Worm (Caenorhabditis elegans) whole organism, L4/young adult: ENCODE results near the gene fbxa-38.

Experiments
- W03F9.2 ChIP-seq: fragments of 150-350 bp; optimal IDR thresholded peaks from 2 replicates; lab custom pipeline; 2014; ENCODE audit warnings: missing biosample characterization, missing genetic modification characterization
- dao-5 ChIP-seq: sonication (generic microtip); optimal IDR thresholded peaks from 2 replicates; lab custom pipeline; 2016; ENCODE audit warnings: missing genotype, missing genetic modification characterization, moderate library complexity, missing compliant biosample characterization
- him-1 ChIP-seq: sonication (generic microtip); optimal IDR thresholded peaks from 2 replicates; lab custom pipeline; 2016; ENCODE audit warnings: missing genotype, missing genetic modification reagents, missing genetic modification characterization, missing compliant biosample characterization

The fbxa-38 gene

DNA sequence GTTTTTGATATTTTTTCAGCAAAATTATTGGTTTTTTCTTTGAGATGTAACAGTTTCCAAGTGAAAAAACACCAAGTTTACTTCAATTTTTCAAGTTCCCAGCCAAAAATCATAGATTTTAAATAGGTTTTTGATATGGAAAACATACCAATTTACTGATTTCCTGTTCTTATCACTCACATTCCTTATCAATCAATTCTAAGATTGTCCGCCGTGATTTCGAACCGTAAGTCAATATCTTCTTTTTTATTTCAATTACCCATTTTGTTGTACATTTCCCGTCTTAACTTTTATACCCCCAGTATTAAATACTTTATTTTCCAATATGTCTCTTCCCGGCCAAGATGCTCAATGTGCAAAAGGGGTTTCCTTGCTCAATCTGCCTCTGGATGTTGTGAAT lies at the start of gene fbxa-38:
Gene fbxa-38 (plus strand): TSS at position 195 of the 400 bp plus-strand sequence.
- TF ChIP-seq dao-5 (tag; lab: Kevin White, UChicago) (no peak), him-1 (tag; lab: Kevin White, UChicago) (no peak), W03F9.2 (no peak)

DNA sequence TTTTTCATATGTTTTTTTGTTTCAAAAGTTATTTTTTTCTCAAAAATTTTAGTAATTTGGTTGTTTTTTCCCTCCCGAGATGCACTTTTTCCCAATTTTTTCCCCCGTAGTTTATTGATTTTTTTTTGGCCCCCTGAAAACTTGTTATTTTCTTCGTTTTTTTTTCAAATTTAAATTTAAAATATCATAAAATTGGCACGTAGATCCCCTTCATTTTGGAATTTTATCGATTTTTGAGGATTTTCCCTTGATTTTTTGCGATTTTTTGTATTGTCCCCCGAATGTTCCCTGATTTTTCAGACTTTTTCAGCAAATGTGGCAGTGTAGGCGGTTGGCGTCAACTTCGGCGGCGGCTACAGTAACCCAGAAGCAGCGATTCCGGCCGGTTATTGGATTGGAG lies 26.8 kb upstream of the fbxa-38 start, which contains the start of gene C39B5.6:
Gene C39B5.6 (plus strand): TSS at position 301 of the 400 bp plus-strand sequence.
- TF ChIP-seq W03F9.2 (no peak), him-1 (tag; lab: Kevin White, UChicago) (no peak), dao-5 (tag; lab: Kevin White, UChicago) (no peak)

DNA sequence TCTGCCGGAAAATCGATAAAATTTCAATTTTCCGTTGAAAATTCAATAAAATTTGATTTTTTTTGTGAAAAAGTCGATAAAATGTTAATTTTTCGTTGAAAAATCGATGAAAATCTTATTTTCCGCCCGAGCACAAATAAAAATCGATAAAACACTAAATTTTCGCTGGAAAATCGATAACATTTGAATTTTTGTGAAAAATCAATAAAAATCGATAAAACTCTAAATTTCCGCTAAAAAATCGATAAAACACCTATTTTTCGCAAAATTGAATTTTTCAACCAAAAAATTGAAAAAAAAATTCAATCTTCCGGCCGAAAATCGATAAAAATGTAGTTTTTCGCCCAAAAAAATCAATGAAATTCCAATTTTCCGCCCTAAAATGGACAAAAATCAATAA lies 19.3 kb upstream of the fbxa-38 start:
- TF ChIP-seq him-1 (tag; lab: Kevin White, UChicago) (no peak), dao-5 (tag; lab: Kevin White, UChicago) (no peak), W03F9.2 (no peak)

DNA sequence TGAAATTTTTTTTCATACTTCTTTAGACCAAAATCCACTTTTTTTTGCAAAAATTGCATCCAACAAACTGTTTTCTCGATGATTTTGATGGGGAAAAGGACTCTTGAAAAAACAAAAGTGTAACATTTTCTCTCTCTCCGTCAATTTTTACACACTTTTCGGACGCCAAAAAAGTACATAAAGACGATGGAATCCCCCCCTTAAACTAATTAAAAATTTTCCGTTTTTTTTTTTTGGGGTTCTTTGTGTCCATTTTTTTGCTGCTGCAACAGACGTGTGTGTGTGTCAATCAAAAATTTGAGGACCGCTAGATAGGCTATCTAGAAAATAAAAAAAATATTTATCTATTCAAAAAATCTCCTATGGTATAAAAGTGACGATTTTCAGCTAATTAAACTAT lies 16.6 kb upstream of the fbxa-38 start, which contains the start of gene C39B5.5:
Gene C39B5.5 (plus strand): TSS at position 301 of the 400 bp plus-strand sequence.
- TF ChIP-seq dao-5 (tag; lab: Kevin White, UChicago) = no peak
- TF ChIP-seq W03F9.2 = no peak
- TF ChIP-seq him-1 (tag; lab: Kevin White, UChicago) = no peak

DNA sequence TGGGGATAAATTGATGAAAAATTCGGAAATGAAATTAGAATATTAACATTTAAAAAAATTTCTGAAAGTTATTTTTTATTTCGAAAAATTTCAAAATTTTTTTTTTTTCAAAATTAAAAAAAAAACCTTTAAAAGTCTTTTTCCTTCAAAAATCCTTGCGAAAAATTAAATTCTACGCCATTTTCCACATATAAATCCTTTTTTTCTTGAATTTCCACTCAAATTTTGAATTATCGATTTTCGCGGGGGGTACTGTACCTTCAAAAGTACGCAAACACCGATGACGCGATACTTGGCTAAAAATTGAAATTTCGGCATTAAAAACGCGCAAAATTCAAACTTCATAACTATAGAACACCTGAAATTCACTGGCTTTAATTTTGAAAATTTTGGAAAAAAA lies 13.9 kb upstream of the fbxa-38 start:
- TF ChIP-seq W03F9.2 (no peak), him-1 (tag; lab: Kevin White, UChicago) (no peak), dao-5 (tag; lab: Kevin White, UChicago) (no peak)

DNA sequence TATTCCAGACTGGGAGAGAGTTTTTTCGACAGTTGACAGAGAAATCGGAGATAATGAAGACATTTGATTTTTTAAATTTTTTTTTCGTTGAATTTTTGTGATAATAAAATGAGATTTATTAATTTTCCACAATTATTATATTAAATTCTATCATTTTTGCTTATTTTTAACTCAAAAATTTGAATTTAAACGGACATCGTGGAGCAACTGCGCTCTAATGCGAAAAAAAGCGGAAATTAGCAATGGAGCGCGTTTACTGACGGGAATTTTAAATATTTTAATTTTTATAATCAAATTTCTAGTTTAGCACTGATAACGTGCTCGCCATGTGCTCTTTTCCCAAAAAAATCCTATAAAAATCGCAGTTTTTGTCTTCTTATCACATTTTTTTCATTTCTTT lies 13.4 kb upstream of the fbxa-38 start, which contains the start of gene C39B5.14:
Gene C39B5.14 (plus strand): TSS at position 301 of the 400 bp plus-strand sequence.
- TF ChIP-seq W03F9.2 (no peak), him-1 (tag; lab: Kevin White, UChicago) (no peak), dao-5 (tag; lab: Kevin White, UChicago) (no peak)

DNA sequence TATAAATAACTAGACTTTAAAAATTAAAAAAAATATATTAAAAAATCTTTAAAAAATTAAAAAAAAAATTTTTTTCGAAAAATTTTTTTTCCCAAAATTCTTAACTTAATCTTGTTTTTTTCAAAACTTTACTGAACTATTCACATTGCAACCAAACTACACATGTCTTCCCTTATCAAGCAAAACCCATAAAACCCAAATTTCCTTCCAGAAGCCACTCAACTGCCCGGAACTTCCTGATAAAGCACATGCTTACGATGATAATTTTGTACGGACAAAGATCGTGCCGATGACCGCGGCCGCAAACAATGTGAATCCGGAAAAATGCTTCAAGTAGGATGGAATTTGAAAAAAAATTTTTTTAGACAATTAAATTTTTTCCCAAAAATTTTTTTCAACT lies 12.1 kb upstream of the fbxa-38 start:
- no peak for TF ChIP-seq him-1 (tag; lab: Kevin White, UChicago)

DNA sequence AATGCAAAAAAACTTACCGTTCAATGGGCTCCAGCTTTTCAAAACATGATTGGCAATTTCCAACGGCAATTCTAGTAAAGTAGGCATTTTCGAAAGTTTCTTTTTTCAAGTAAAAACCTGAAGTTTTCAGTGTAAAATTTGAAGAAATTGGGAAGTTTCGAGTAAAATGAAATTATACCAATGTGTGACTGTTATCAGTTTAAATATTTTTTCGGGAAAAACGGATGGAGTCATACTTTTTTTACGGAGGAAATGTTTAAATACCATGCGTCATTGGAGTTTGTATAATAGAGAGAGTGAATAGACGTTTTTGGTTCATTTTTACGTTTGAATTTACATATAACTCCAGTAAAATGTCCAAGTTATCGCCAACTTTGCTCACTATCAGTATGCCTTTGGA lies 5.1 kb upstream of the fbxa-38 start, which contains the start of gene fbxa-12:
Gene fbxa-12 (plus strand): TSS at position 301 of the 400 bp plus-strand sequence.
- no peak for TF ChIP-seq W03F9.2
- no peak for TF ChIP-seq dao-5 (tag; lab: Kevin White, UChicago)
- TF ChIP-seq him-1 (tag; lab: Kevin White, UChicago) = no peak

DNA sequence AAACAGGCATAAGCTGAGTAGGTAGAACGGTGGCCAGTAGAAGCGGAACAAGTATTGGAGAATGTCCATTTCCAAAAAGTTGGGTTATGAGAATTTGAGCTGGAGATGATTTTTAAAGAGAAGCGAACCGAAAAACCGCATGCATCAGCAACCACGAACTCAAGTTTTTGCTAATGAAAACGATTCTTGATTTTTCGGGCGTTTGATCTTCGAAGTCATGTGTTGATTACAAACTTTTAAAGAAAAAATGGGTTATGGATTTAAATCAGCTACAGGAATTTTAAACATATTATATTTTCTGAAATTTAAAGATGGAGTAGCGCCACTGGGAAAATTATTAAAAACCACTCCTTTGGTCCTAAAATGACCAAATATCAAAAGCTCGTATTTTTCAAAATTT lies 540 bp upstream of the fbxa-38 start, which contains the start of gene srd-65:
Gene srd-65 (minus strand): TSS at position 101 of the 400 bp plus-strand sequence.
- TF ChIP-seq W03F9.2 (no peak), him-1 (tag; lab: Kevin White, UChicago) (no peak)

DNA sequence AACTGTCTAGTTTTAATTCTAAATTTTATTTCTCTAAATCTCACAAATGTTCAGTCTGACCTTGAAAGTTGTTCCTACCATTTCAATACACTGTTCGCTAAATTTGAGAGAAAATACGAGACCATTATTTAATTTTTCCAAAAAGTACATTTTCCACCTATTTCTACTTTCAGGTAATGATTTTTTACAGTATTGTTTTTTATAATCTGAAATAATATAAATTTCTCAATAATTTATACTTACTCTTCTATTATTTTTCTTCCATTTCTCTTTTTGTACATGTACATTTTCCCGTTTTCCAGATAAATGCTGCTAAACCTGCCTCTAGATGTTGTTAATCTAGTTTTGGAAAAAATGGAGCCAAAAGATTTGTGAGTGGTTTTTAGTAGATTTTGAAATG lies 2.9 kb downstream of the fbxa-38 start, which contains the start of gene fbxa-62:
Gene fbxa-62 (plus strand): TSS at position 301 of the 400 bp plus-strand sequence.
- no peak for TF ChIP-seq him-1 (tag; lab: Kevin White, UChicago)
- no peak for TF ChIP-seq W03F9.2
- TF ChIP-seq dao-5 (tag; lab: Kevin White, UChicago) = no peak

DNA sequence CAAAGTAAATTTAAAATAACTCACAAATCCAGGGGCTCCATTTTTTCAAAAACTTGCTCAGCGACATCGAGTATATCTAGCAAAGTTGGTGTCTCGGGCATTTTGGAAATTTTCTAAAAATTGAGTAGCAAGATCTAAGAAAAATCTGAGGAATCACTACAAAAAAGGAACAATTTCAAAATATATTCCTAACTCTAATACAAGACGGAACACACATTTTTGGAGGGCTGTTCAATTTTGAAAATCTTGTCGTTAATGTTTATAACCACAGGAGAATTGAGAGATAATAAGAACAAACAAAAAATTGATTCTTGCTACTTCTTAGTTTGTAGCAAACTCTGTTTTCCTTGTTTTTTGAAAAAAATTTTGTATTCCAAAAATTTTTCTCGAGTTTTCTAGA lies 7.9 kb downstream of the fbxa-38 start, which contains the start of gene fbxa-47:
Gene fbxa-47 (minus strand): TSS at position 101 of the 400 bp plus-strand sequence.
- TF ChIP-seq dao-5 (tag; lab: Kevin White, UChicago) (no peak), W03F9.2 (no peak), him-1 (tag; lab: Kevin White, UChicago) (no peak)

DNA sequence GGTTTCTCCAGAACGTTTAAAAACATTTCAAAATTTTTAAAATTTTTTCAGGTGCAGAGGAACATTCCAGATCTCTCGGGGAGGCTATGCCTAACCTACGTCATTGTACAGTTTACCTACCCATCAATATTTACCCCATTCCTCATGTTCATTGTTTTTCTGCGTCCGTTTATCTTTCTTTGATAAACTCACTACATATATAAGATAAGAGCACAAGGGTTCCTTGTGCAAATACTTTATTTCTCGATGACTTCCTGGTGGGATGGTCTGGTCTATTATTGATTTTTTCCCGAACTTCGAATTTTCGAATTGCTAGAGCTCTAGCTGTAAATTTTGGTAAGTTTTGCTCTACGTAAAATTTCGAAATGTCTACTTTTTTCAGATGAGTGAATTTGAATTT lies 8.9 kb downstream of the fbxa-38 start:
- TF ChIP-seq W03F9.2 = no peak
- TF ChIP-seq dao-5 (tag; lab: Kevin White, UChicago) = no peak
- no peak for TF ChIP-seq him-1 (tag; lab: Kevin White, UChicago)

DNA sequence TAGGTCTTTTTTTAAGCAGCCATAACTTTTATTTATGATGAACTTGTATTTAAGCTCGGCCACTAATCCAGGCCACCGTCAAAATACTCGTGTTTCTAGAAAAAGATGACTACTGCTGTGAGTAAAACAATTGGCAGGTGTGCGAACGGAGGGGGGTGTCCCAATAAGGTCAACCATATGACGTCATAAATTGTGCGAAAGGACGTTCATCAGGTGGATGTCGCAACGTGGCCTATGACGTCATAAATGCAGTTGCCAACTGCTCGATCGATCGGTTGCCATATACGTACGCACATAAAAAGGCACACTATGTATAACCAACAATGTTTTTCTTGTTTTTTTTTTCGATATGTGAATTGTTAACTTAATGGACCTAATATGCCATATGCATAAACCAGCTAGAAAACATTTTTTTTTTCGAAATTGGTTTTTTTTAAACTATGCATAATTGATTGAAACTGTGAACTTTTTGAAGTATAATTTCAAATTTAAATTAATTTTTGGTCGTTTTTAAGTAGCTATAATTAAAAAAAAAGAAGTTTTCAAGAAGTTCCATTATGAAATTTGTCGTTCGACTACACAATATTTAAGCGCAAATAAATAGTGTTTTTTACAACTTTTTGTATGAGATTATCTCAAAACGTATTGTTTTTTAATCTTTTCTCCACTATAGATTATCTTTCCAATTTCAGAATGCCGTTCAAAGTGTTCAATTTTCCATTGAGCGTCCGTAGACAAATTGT lies 9.9 kb downstream of the fbxa-38 start, which contains the start of gene C39B5.2:
Gene C39B5.2 (plus strand): TSS at position 693 of the 743 bp plus-strand sequence.
- TF ChIP-seq dao-5 (tag; lab: Kevin White, UChicago) (no peak), him-1 (tag; lab: Kevin White, UChicago) (no peak), W03F9.2 (no peak)

DNA sequence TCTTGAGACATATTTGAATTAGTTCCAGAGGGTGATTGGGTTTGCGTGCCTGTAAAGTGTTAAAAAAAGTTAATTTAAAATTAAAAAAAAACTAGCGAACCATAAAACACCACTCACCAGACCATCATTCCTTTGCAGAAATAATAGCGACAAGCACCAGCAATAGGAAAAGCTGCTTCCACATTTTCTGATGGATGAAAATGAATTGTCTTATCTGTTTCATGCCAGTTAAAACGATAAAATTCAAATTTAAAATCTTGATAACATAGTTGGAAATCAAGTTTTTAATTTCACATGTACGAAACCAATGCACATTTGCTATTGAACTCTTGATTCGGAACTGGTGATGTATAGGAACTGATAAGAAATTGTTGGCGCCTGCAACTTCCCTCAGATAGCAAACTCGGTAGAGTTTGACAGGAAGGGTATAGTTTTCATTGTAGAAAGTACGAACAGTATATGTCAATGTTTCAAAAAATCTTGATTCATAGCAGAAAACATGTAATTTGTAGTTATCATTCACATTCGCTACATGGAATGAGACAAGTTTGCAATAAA lies 15.2 kb downstream of the fbxa-38 start, which contains the start of gene C39B5.10:
Gene C39B5.10 (minus strand): TSS at position 51 of the 558 bp plus-strand sequence.
- no peak for TF ChIP-seq him-1 (tag; lab: Kevin White, UChicago)
- no peak for TF ChIP-seq W03F9.2
- no peak for TF ChIP-seq dao-5 (tag; lab: Kevin White, UChicago)
